Fruit fly (Drosophila melanogaster) whole organism, embryonic: ENCODE data around the gene Drsl2.

Experiments used
- Abd-B ChIP-seq: fragments of 200-800 bp; sonication (Bioruptor generic); optimal IDR thresholded peaks from 2 replicates; lab custom pipeline; 2018; ENCODE audit warnings: missing biosample characterization, mild to moderate bottlenecking, missing genetic modification characterization, moderate library complexity
- CG10321 ChIP-seq: fragments of 200-800 bp; sonication (Bioruptor generic); IDR thresholded peaks from 2 replicates; pipeline ENCODE4 v1.3.6; 2022; ENCODE audit warnings: missing biosample characterization, missing genetic modification characterization
- CG15514 ChIP-seq: fragments of 200-800 bp; sonication (Bioruptor generic); optimal IDR thresholded peaks from 3 replicates; lab custom pipeline; 2017; ENCODE audit warnings: missing biosample characterization, missing genetic modification characterization, mild to moderate bottlenecking, moderate library complexity, missing genetic modification reagents
- CG31224 ChIP-seq: fragments of 200-800 bp; sonication (Bioruptor generic); IDR thresholded peaks from 2 replicates; pipeline ENCODE4 v1.3.6; 2022; ENCODE audit warnings: missing biosample characterization, missing genetic modification characterization
- NC2α ChIP-seq: fragments of 200-800 bp; sonication (Bioruptor generic); optimal IDR thresholded peaks from 2 replicates; lab custom pipeline; 2016; ENCODE audit warnings: missing biosample characterization, missing genetic modification characterization
- gfzf ChIP-seq: fragments of 200-800 bp; sonication (Bioruptor generic); optimal IDR thresholded peaks from 2 replicates; lab custom pipeline; 2016; ENCODE audit warnings: missing biosample characterization, mild to moderate bottlenecking, missing genetic modification characterization, moderate library complexity
- hb ChIP-seq: fragments of 200-800 bp; sonication (Bioruptor generic); IDR thresholded peaks from 3 replicates; pipeline ENCODE4 v1.3.6; 2022; ENCODE audit warnings: missing biosample characterization, missing genetic modification characterization; ENCODE audit not compliant: partially characterized antibody
- inv ChIP-seq: fragments of 200-800 bp; sonication (Bioruptor generic); IDR thresholded peaks from 2 replicates; pipeline ENCODE4 v1.3.6; 2022; ENCODE audit warnings: missing biosample characterization, missing genetic modification characterization; ENCODE audit not compliant: partially characterized antibody
- shn ChIP-seq: fragments of 200-800 bp; sonication (Bioruptor generic); optimal IDR thresholded peaks from 3 replicates; lab custom pipeline; 2016; ENCODE audit warnings: missing biosample characterization, missing genetic modification characterization
- tgo ChIP-seq: fragments of 200-800 bp; sonication (Bioruptor generic); IDR thresholded peaks from 3 replicates; pipeline ENCODE4 v1.3.6; 2022; ENCODE audit warnings: missing biosample characterization, missing genetic modification characterization
- usp ChIP-seq: fragments of >200 bp; optimal IDR thresholded peaks from 2 replicates; lab custom pipeline; 2017; ENCODE audit warnings: missing biosample characterization, missing genetic modification characterization

dm6 chr3L:3308676-3309613, 5.2 kb upstream of the Drsl2 start:
- TF ChIP-seq Abd-B (GFP tag; lab: Kevin White, UChicago): no peak
- no peak for TF ChIP-seq CG15514 (GFP tag; lab: Kevin White, UChicago)
- no peak for TF ChIP-seq hb (GFP tag; lab: Robert Waterston, UW)
- TF ChIP-seq tgo (GFP tag; lab: Robert Waterston, UW): no peak
- no peak for TF ChIP-seq inv (GFP tag; lab: Robert Waterston, UW)
- no peak for TF ChIP-seq shn (GFP tag; lab: Kevin White, UChicago)
- TF ChIP-seq CG31224 (GFP tag; lab: Robert Waterston, UW): no peak
- TF ChIP-seq NC2α: no peak
- no peak for TF ChIP-seq gfzf
- no peak for TF ChIP-seq CG10321
- TF ChIP-seq usp (GFP tag; lab: Kevin White, UChicago): no peak
